Worm (Caenorhabditis elegans): ENCODE results near the gene W09D6.1.

Gene W09D6.1

DNA sequence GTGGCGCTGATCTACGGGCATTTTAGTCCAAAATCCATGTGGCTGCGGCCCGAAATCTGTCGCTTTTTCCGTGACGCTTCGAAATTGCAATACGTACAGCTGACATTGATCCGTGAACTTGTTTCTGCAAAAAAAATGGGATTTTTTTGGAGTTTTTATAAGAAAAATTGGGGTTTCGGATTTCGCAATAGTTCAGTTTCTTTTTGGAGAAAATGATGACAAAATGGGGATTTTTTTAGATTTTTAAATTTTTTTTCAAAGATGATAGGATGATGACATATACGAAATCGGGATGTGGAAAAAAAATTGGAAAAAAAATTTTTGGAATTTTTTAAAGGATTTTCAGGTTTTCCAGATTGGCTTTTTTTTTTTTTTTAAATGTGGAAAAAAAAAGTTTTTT, 32.6 kb downstream of the W09D6.1 start:
- TF ChIP-seq B0261.1 (tag; optimal IDR thresholded peaks at IDR 0.05) (no peak), cebp-1 (GFP tag; IDR thresholded peaks at IDR 0.05) (no peak), cebp-1 (tag; optimal IDR thresholded peaks at IDR 0.05) (peak; percentile 91)

DNA sequence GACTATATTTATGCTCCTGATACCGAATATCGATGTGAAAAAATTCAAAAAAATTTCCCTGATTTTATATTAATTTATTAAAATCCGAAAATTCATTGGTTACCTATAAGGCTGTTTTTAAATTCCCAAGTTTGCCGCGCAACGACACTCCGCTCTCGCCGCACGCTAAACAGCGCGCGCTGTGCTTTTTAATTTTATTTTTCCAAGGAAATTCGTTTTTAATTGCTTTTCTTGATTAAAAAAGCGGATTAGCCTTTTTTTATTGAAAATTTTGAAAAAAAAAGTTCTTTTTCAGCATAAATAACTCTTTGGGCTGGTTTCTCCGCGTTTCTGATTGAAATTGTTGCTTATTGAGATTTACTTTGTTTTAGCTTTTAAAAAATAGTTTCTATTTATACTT, 38.7 kb downstream of the W09D6.1 start:
- peak; percentile 60 for TF ChIP-seq attf-3 (GFP tag; conservative IDR thresholded peaks at IDR 0.05)
- no peak for TF ChIP-seq let-526 (GFP tag; IDR thresholded peaks at IDR 0.05)

- TF ChIP-seq repo-1 (tag; optimal IDR thresholded peaks at IDR 0.05) (peak; percentile 36), mcd-1 (GFP tag; IDR thresholded peaks at IDR 0.05) (peak; percentile 91), die-1 (tag; optimal IDR thresholded peaks at IDR 0.05) (no peak), T07F8.4 (tag; optimal IDR thresholded peaks at IDR 0.05) (no peak), snpc-4 (GFP tag; optimal IDR thresholded peaks at IDR 0.05) (no peak), snpc-4 (tag; optimal IDR thresholded peaks at IDR 0.05) (peak; percentile 0 to 64 (median 44)), hmg-20 (GFP tag; IDR thresholded peaks at IDR 0.05) (no peak), unc-62 (GFP tag; optimal IDR thresholded peaks at IDR 0.05) (no peak), let-607 (tag; optimal IDR thresholded peaks at IDR 0.05) (peak in 1 of 2 experiments; percentile 22), F49E8.2 (tag; optimal IDR thresholded peaks at IDR 0.05; ENCODE audit: insufficient read depth) (peak; percentile 6), madf-3 (GFP tag; IDR thresholded peaks at IDR 0.05) (0 out of 2 replicates have a peak, but pooled peaks have one; percentile 56), K12H6.12 (tag; optimal IDR thresholded peaks at IDR 0.05) (peak; percentile 54), lsl-1 (GFP tag; optimal IDR thresholded peaks at IDR 0.05) (peak; percentile 53), hmg-1.2 (GFP tag; IDR thresholded peaks at IDR 0.05) (peak; percentile 99), B0336.3 (GFP tag; IDR thresholded peaks at IDR 0.05) (peak; percentile 69; the same call in 1 of the 2 replicates), dpl-1 (GFP tag; optimal IDR thresholded peaks at IDR 0.05) (no peak), madf-6 (GFP tag; IDR thresholded peaks at IDR 0.05) (peak; percentile 63), ztf-6 (GFP tag; IDR thresholded peaks at IDR 0.05) (no peak), nfyb-1 (GFP tag; IDR thresholded peaks at IDR 0.05) (0 out of 2 replicates have a peak, but pooled peaks have one; percentile 28), let-526 (GFP tag; IDR thresholded peaks at IDR 0.05) (peak; percentile 56; the same call in 1 of the 2 replicates), lin-54 (GFP tag; optimal IDR thresholded peaks at IDR 0.05) (peak; percentile 78), F23B12.7 (tag; optimal IDR thresholded peaks at IDR 0.05; ENCODE audit: insufficient read depth) (peak; percentile 48), D2030.7 (GFP tag; IDR thresholded peaks at IDR 0.05) (peak; percentile 49; the same call in 1 of the 2 replicates), attf-5 (GFP tag; optimal IDR thresholded peaks at IDR 0.05) (peak; percentile 61), ekl-4 (GFP tag; IDR thresholded peaks at IDR 0.05) (peak; percentile 71), Y53G8AR.9 (GFP tag; conservative IDR thresholded peaks at IDR 0.05) (peak; percentile 62; the same call in 1 of the 2 replicates), F33H1.4 (GFP tag; IDR thresholded peaks at IDR 0.05) (peak; percentile 51; the same call in 1 of the 2 replicates), pbrm-1 (GFP tag; IDR thresholded peaks at IDR 0.05) (peak; percentile 65; the same call in 1 of the 2 replicates), K11D2.4 (GFP tag; IDR thresholded peaks at IDR 0.05) (peak; percentile 66), C06A6.2 (GFP tag; conservative IDR thresholded peaks at IDR 0.05) (no peak), chd-7 (tag; optimal IDR thresholded peaks at IDR 0.05) (no peak), tlf-1 (GFP tag; optimal IDR thresholded peaks at IDR 0.05) (peak; percentile 62), ztf-18 (tag; optimal IDR thresholded peaks at IDR 0.05) (peak; percentile 91), ceh-27 (GFP tag; optimal IDR thresholded peaks at IDR 0.05) (peak; percentile 53), ztf-28 (GFP tag; IDR thresholded peaks at IDR 0.05) (0 out of 2 replicates have a peak, but pooled peaks have one; percentile 9), F10E7.11 (tag; optimal IDR thresholded peaks at IDR 0.05) (no peak), nhr-90 (tag; optimal IDR thresholded peaks at IDR 0.05) (no peak), rec-8 (tag; optimal IDR thresholded peaks at IDR 0.05) (peak in 1 of 2 experiments; percentile 1), attf-3 (GFP tag; conservative IDR thresholded peaks at IDR 0.05) (0 out of 2 replicates have a peak, but pooled peaks have one; percentile 39), hsf-1 (GFP tag; IDR thresholded peaks at IDR 0.05) (0 out of 2 replicates have a peak, but pooled peaks have one; percentile 16), cebp-1 (GFP tag; IDR thresholded peaks at IDR 0.05) (no peak), cebp-1 (tag; optimal IDR thresholded peaks at IDR 0.05) (peak; percentile 68)
Measured at ce11 chrIII:11110756-11111155, 42.1 kb downstream of the W09D6.1 start.
